Fruit fly (Drosophila melanogaster) whole organism, embryonic: ENCODE results near the gene Shc.

Experiments
- Aef1 ChIP-seq: fragments of 200-800 bp; sonication (Bioruptor generic); IDR thresholded peaks from 3 replicates; pipeline ENCODE4 v1.3.6; 2022; ENCODE audit warnings: missing biosample characterization, missing genetic modification characterization
- BtbVII ChIP-seq: fragments of 200-800 bp; sonication (Bioruptor generic); optimal IDR thresholded peaks from 3 replicates; lab custom pipeline; 2017; ENCODE audit warnings: missing biosample characterization, mild to moderate bottlenecking, missing genetic modification characterization
- CG10959 ChIP-seq: fragments of 200-800 bp; sonication (Bioruptor generic); IDR thresholded peaks from 2 replicates; pipeline ENCODE4 v1.3.6; 2022; ENCODE audit warnings: missing biosample characterization, missing genetic modification characterization
- CG3995 ChIP-seq: fragments of 200-800 bp; sonication (Bioruptor generic); optimal IDR thresholded peaks from 3 replicates; lab custom pipeline; 2016; ENCODE audit warnings: missing biosample characterization, missing genetic modification characterization
- Dfd ChIP-seq, 2 experiments: fragments of >200 bp; optimal IDR thresholded peaks; 2 replicates each; lab custom pipeline; 2017; ENCODE audit warnings: missing biosample characterization in 2 of 2, missing genetic modification characterization in 2 of 2
- fd102C ChIP-seq: fragments of 200-800 bp; sonication (Bioruptor generic); optimal IDR thresholded peaks from 2 replicates; lab custom pipeline; 2018; ENCODE audit warnings: missing biosample characterization, mild to moderate bottlenecking, missing genetic modification characterization, moderate library complexity
- fd96Cb ChIP-seq: fragments of 200-800 bp; sonication (Bioruptor generic); optimal IDR thresholded peaks from 2 replicates; lab custom pipeline; 2018; ENCODE audit warnings: missing biosample characterization, mild to moderate bottlenecking, missing genetic modification characterization, moderate library complexity
- knrl ChIP-seq: fragments of 200-800 bp; sonication (Bioruptor generic); IDR thresholded peaks from 3 replicates; pipeline ENCODE4 v1.3.6; 2022; ENCODE audit warnings: missing biosample characterization, missing genetic modification characterization; ENCODE audit not compliant: partially characterized antibody
- org-1 ChIP-seq: fragments of 200-800 bp; sonication (Bioruptor generic); optimal IDR thresholded peaks from 2 replicates; lab custom pipeline; 2017; ENCODE audit warnings: missing biosample characterization, missing genetic modification characterization
- shn ChIP-seq: fragments of 200-800 bp; sonication (Bioruptor generic); optimal IDR thresholded peaks from 3 replicates; lab custom pipeline; 2016; ENCODE audit warnings: missing biosample characterization, missing genetic modification characterization

DNA sequence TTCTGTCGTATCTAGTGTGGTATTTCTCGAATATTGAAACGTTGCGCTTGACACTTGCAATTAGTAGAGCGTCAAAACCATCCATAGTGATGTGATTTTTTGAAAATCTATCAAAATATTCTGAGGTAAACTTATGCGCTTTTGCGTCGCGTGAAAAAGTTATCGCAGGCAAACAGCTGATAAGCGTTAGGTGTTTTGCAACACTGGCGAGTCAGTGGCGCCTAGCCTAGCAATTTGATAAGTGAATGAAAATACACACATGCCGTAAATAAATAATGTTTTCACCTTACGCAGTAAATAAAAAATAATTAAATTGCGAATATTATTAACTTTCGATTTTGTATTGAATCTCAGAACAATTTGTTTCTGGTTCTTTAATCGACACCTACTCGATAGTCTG is 8.5 kb downstream of the Shc start, which contains the start of gene CG42526:
- TF ChIP-seq fd102C (no peak), shn (GFP tag; lab: Kevin White, UChicago) (peak; percentile 2), CG10959 (GFP tag; lab: Robert Waterston, UW) (no peak), CG3995 (GFP tag; lab: Kevin White, UChicago) (peak; percentile 21), org-1 (GFP tag; lab: Kevin White, UChicago) (no peak), Aef1 (no peak), BtbVII (no peak), knrl (peak; percentile 7; the same call in 1 of the 3 replicates), fd96Cb (no peak), Dfd (GFP tag; optimal IDR thresholded peaks at IDR 0.05; lab: Kevin White, UChicago) (no peak)
